Fruit fly (Drosophila melanogaster) whole organism, embryonic: Measurements from ENCODE around the gene Atx-1.

Experiments
- Ada2b ChIP-seq: fragments of 200-800 bp; sonication (Bioruptor generic); IDR thresholded peaks from 2 replicates; pipeline ENCODE4 v1.3.6; 2022; ENCODE audit warnings: missing biosample characterization, missing genetic modification characterization
- Antp ChIP-seq: fragments of 200-800 bp; sonication (Bioruptor generic); optimal IDR thresholded peaks from 3 replicates; lab custom pipeline; 2016; ENCODE audit warnings: missing biosample characterization, missing genetic modification characterization
- Asciz ChIP-seq: fragments of 200-800 bp; sonication (Bioruptor generic); optimal IDR thresholded peaks from 2 replicates; lab custom pipeline; 2017; ENCODE audit warnings: missing biosample characterization, mild to moderate bottlenecking, missing genetic modification characterization, missing genetic modification reagents
- CG10274 ChIP-seq: fragments of 200-800 bp; sonication (Bioruptor generic); optimal IDR thresholded peaks from 3 replicates; lab custom pipeline; 2017; ENCODE audit warnings: missing biosample characterization, mild to moderate bottlenecking, missing genetic modification characterization
- CG10321 ChIP-seq: fragments of 200-800 bp; sonication (Bioruptor generic); IDR thresholded peaks from 2 replicates; pipeline ENCODE4 v1.3.6; 2022; ENCODE audit warnings: missing biosample characterization, missing genetic modification characterization
- CG11093 ChIP-seq: fragments of 200-800 bp; sonication (Bioruptor generic); IDR thresholded peaks from 3 replicates; pipeline ENCODE4 v1.3.6; 2022; ENCODE audit warnings: missing biosample characterization, missing genetic modification characterization
- CG12942 ChIP-seq: fragments of 200-800 bp; sonication (Bioruptor generic); optimal IDR thresholded peaks from 3 replicates; lab custom pipeline; 2016; ENCODE audit warnings: missing biosample characterization, missing genetic modification characterization
- CG13123 ChIP-seq: fragments of 200-800 bp; sonication (Bioruptor generic); optimal IDR thresholded peaks from 2 replicates; lab custom pipeline; 2016; ENCODE audit warnings: missing biosample characterization, missing genetic modification characterization
- CG13296 ChIP-seq: fragments of 200-800 bp; sonication (Bioruptor generic); optimal IDR thresholded peaks from 3 replicates; lab custom pipeline; 2018; ENCODE audit warnings: missing biosample characterization, mild to moderate bottlenecking, missing genetic modification characterization
- CG13775 ChIP-seq: fragments of 200-800 bp; sonication (Bioruptor generic); optimal IDR thresholded peaks from 3 replicates; lab custom pipeline; 2017; ENCODE audit warnings: missing biosample characterization, mild to moderate bottlenecking, missing genetic modification characterization
- CG14014 ChIP-seq: fragments of 200-800 bp; sonication (Bioruptor generic); IDR thresholded peaks from 2 replicates; pipeline ENCODE4 v1.3.6; 2022; ENCODE audit warnings: missing biosample characterization, missing genetic modification characterization
- CG14050 ChIP-seq: fragments of 200-800 bp; sonication (Bioruptor generic); IDR thresholded peaks from 3 replicates; pipeline ENCODE4 v1.3.6; 2022; ENCODE audit warnings: missing biosample characterization, missing genetic modification characterization
- CG15073 ChIP-seq: fragments of 200-800 bp; sonication (Bioruptor generic); optimal IDR thresholded peaks from 2 replicates; lab custom pipeline; 2016; ENCODE audit warnings: missing biosample characterization, missing genetic modification characterization
- CG1602 ChIP-seq: fragments of 200-800 bp; sonication (Bioruptor generic); optimal IDR thresholded peaks from 3 replicates; lab custom pipeline; 2016; ENCODE audit warnings: missing biosample characterization, missing genetic modification characterization
- CG1603 ChIP-seq: fragments of 200-800 bp; sonication (Bioruptor generic); optimal IDR thresholded peaks from 2 replicates; lab custom pipeline; 2019; ENCODE audit warnings: missing biosample characterization, mild to moderate bottlenecking, missing genetic modification characterization, moderate library complexity
- CG2202 ChIP-seq: fragments of 200-800 bp; sonication (Bioruptor generic); optimal IDR thresholded peaks from 2 replicates; lab custom pipeline; 2018; ENCODE audit warnings: missing biosample characterization, mild to moderate bottlenecking, missing genetic modification characterization
- CG3407 ChIP-seq: fragments of 200-800 bp; sonication (Bioruptor generic); optimal IDR thresholded peaks from 2 replicates; lab custom pipeline; 2018; ENCODE audit warnings: missing biosample characterization, mild to moderate bottlenecking, missing genetic modification characterization
- CG5180 ChIP-seq: fragments of 200-800 bp; sonication (Bioruptor generic); optimal IDR thresholded peaks from 3 replicates; lab custom pipeline; 2017; ENCODE audit warnings: missing biosample characterization, missing genetic modification characterization, mild to moderate bottlenecking, moderate library complexity, missing genetic modification reagents
- CG6791 ChIP-seq: fragments of 200-800 bp; sonication (Bioruptor generic); IDR thresholded peaks from 3 replicates; pipeline ENCODE4 v1.3.6; 2022; ENCODE audit warnings: missing biosample characterization, missing genetic modification characterization; ENCODE audit not compliant: partially characterized antibody
- CG8089 ChIP-seq: fragments of 200-800 bp; sonication (Bioruptor generic); optimal IDR thresholded peaks from 3 replicates; lab custom pipeline; 2016; ENCODE audit warnings: missing biosample characterization, missing genetic modification characterization
- CG8281 ChIP-seq: fragments of 200-800 bp; sonication (Bioruptor generic); optimal IDR thresholded peaks from 2 replicates; lab custom pipeline; 2018; ENCODE audit warnings: missing biosample characterization, mild to moderate bottlenecking, missing genetic modification characterization, moderate library complexity
- CG8290 ChIP-seq, 3 experiments: fragments of 200-800 bp; sonication (Bioruptor generic); optimal IDR thresholded peaks; 2 replicates each; lab custom pipeline; 2016 to 2019; ENCODE audit warnings: missing biosample characterization in 3 of 3, missing genetic modification characterization in 3 of 3, mild to moderate bottlenecking in 2 of 3, moderate library complexity in 1 of 3
- CG8478 ChIP-seq: fragments of >200 bp; optimal IDR thresholded peaks from 2 replicates; lab custom pipeline; 2018
- CG9876 ChIP-seq: fragments of 200-800 bp; sonication (Bioruptor generic); optimal IDR thresholded peaks from 2 replicates; lab custom pipeline; 2016; ENCODE audit warnings: missing biosample characterization, missing genetic modification characterization
- Dip2 ChIP-seq: fragments of 200-800 bp; sonication (Bioruptor generic); IDR thresholded peaks from 2 replicates; pipeline ENCODE4 v1.3.6; 2022; ENCODE audit warnings: missing biosample characterization, missing genetic modification characterization
- Dref ChIP-seq: fragments of 200-800 bp; sonication (Bioruptor generic); IDR thresholded peaks from 2 replicates; pipeline ENCODE4 v1.3.6; 2022; ENCODE audit warnings: missing biosample characterization, missing genetic modification characterization
- Elba2 ChIP-seq: fragments of 200-800 bp; sonication (Bioruptor generic); optimal IDR thresholded peaks from 3 replicates; lab custom pipeline; 2016; ENCODE audit warnings: missing biosample characterization, missing genetic modification characterization
- H2.0 ChIP-seq: fragments of 200-800 bp; sonication (Bioruptor generic); IDR thresholded peaks from 2 replicates; pipeline ENCODE4 v1.3.6; 2022; ENCODE audit warnings: missing biosample characterization, missing genetic modification characterization
- Hmr ChIP-seq: fragments of 200-800 bp; sonication (Bioruptor generic); optimal IDR thresholded peaks from 3 replicates; lab custom pipeline; 2017; ENCODE audit warnings: mild to moderate bottlenecking, missing biosample characterization, missing genetic modification reagents, missing genetic modification characterization
- Hmx ChIP-seq: fragments of 200-800 bp; sonication (Bioruptor generic); optimal IDR thresholded peaks from 2 replicates; lab custom pipeline; 2016; ENCODE audit warnings: missing biosample characterization, missing genetic modification characterization
- Hr3 ChIP-seq: fragments of 200-800 bp; sonication (Bioruptor generic); optimal IDR thresholded peaks from 3 replicates; lab custom pipeline; 2016; ENCODE audit warnings: missing biosample characterization, missing genetic modification characterization
- Med ChIP-seq: fragments of 200-800 bp; sonication (Bioruptor generic); peaks from one replicate; lab custom pipeline; 2016; ENCODE audit warnings: missing biosample characterization, missing genetic modification characterization, mild to moderate bottlenecking, inconsistent platforms, moderate library complexity
- Neu2 ChIP-seq: fragments of 200-800 bp; sonication (Bioruptor generic); optimal IDR thresholded peaks from 3 replicates; lab custom pipeline; 2016; ENCODE audit warnings: missing biosample characterization, missing genetic modification characterization, borderline replicate concordance
- Nf-YC ChIP-seq: fragments of 200-800 bp; optimal IDR thresholded peaks from 3 replicates; lab custom pipeline; 2019; ENCODE audit warnings: missing biosample characterization, mild to moderate bottlenecking, missing genetic modification characterization, moderate library complexity
- Sry-δ ChIP-seq: fragments of 200-800 bp; sonication (Bioruptor generic); optimal IDR thresholded peaks from 2 replicates; lab custom pipeline; 2016; ENCODE audit warnings: missing biosample characterization, missing genetic modification characterization
- Xbp1 ChIP-seq: fragments of 200-800 bp; sonication (Bioruptor generic); optimal IDR thresholded peaks from 3 replicates; lab custom pipeline; 2016; ENCODE audit warnings: missing biosample characterization, mild to moderate bottlenecking, missing genetic modification characterization
- aop ChIP-seq: fragments of 200-800 bp; sonication (Bioruptor generic); IDR thresholded peaks from 2 replicates; pipeline ENCODE4 v1.3.6; 2022; ENCODE audit warnings: missing biosample characterization, missing genetic modification characterization
- bab2 ChIP-seq: fragments of 200-800 bp; sonication (Bioruptor generic); optimal IDR thresholded peaks from 2 replicates; lab custom pipeline; 2016; ENCODE audit warnings: missing biosample characterization, missing genetic modification characterization
- bbx ChIP-seq: fragments of 200-800 bp; sonication (Bioruptor generic); IDR thresholded peaks from 2 replicates; pipeline ENCODE4 v1.3.6; 2022; ENCODE audit warnings: missing biosample characterization, missing genetic modification characterization; ENCODE audit not compliant: partially characterized antibody
- br ChIP-seq: fragments of >200 bp; optimal IDR thresholded peaks from 2 replicates; lab custom pipeline; 2017
- fd3F ChIP-seq: fragments of 200-800 bp; sonication (Bioruptor generic); optimal IDR thresholded peaks from 2 replicates; lab custom pipeline; 2018; ENCODE audit warnings: missing biosample characterization, mild to moderate bottlenecking, missing genetic modification characterization, moderate library complexity
- fd96Cb ChIP-seq: fragments of 200-800 bp; sonication (Bioruptor generic); optimal IDR thresholded peaks from 2 replicates; lab custom pipeline; 2018; ENCODE audit warnings: missing biosample characterization, mild to moderate bottlenecking, missing genetic modification characterization, moderate library complexity
- klu ChIP-seq: fragments of 200-800 bp; sonication (Bioruptor generic); IDR thresholded peaks from 2 replicates; pipeline ENCODE4 v1.3.6; 2022; ENCODE audit warnings: missing biosample characterization, missing genetic modification characterization
- odd ChIP-seq: fragments of 200-800 bp; sonication (Bioruptor generic); optimal IDR thresholded peaks from 2 replicates; lab custom pipeline; 2017; ENCODE audit warnings: missing biosample characterization, mild to moderate bottlenecking, missing genetic modification characterization
- phol ChIP-seq: fragments of 200-800 bp; sonication (Bioruptor generic); optimal IDR thresholded peaks from 3 replicates; lab custom pipeline; 2018; ENCODE audit warnings: missing biosample characterization, mild to moderate bottlenecking, missing genetic modification characterization, moderate library complexity
- pum ChIP-seq: fragments of 200-800 bp; sonication (Bioruptor generic); optimal IDR thresholded peaks from 2 replicates; lab custom pipeline; 2016; ENCODE audit warnings: missing biosample characterization, missing genetic modification characterization
- schlank ChIP-seq: fragments of 200-800 bp; sonication (Bioruptor generic); optimal IDR thresholded peaks from 2 replicates; lab custom pipeline; 2018; ENCODE audit warnings: missing biosample characterization, mild to moderate bottlenecking, missing genetic modification characterization
- sens-2 ChIP-seq: fragments of 200-800 bp; sonication (Bioruptor generic); IDR thresholded peaks from 2 replicates; pipeline ENCODE4 v1.3.6; 2022; ENCODE audit warnings: missing biosample characterization, missing genetic modification characterization
- slbo ChIP-seq: fragments of 200-800 bp; sonication (Bioruptor generic); IDR thresholded peaks from 2 replicates; pipeline ENCODE4 v1.3.6; 2022; ENCODE audit warnings: missing biosample characterization, missing genetic modification characterization
- ssp ChIP-seq: fragments of 200-800 bp; sonication (Bioruptor generic); IDR thresholded peaks from 2 replicates; pipeline ENCODE4 v1.3.6; 2022; ENCODE audit warnings: missing biosample characterization, missing genetic modification characterization
- vnd ChIP-seq: fragments of 200-800 bp; sonication (Bioruptor generic); IDR thresholded peaks from 3 replicates; pipeline ENCODE4 v1.3.6; 2022; ENCODE audit warnings: missing biosample characterization, missing genetic modification characterization; ENCODE audit not compliant: partially characterized antibody

Atx-1 gene

dm6 chrX:6820703-6821102 lies 2.3 kb upstream of the Atx-1 start, which contains the start of the genes Nf-YC and xit (continued):
- TF ChIP-seq CG6791 (GFP tag; lab: Robert Waterston, UW) (0 out of 3 replicates have a peak, but pooled peaks have one; percentile 62), Dip2 (no peak), schlank (tag; lab: Kevin White, UChicago) (no peak), CG10321 (GFP tag; lab: Robert Waterston, UW) (no peak), CG5180 (GFP tag; lab: Kevin White, UChicago) (no peak), klu (GFP tag; lab: Robert Waterston, UW) (no peak), CG9876 (no peak), br (lab: Kevin White, UChicago) (no peak), Ada2b (GFP tag; lab: Robert Waterston, UW) (no peak), CG13775 (no peak), Xbp1 (GFP tag; lab: Kevin White, UChicago) (no peak), CG8290 (GFP tag; optimal IDR thresholded peaks at IDR 0.05; lab: Kevin White, UChicago) (no peak), CG8290 (tag; optimal IDR thresholded peaks at IDR 0.05; lab: Kevin White, UChicago) (no peak), CG1603 (tag; lab: Kevin White, UChicago) (no peak), Elba2 (peak; percentile 40), Asciz (GFP tag; lab: Kevin White, UChicago) (no peak), CG14014 (no peak), sens-2 (GFP tag; lab: Robert Waterston, UW) (no peak), CG8281 (tag; lab: Kevin White, UChicago) (no peak), odd (GFP tag; lab: Kevin White, UChicago) (no peak)

dm6 chrX:6824203-6824602 lies 1.2 kb downstream of the Atx-1 start, which contains the start of gene nonC:
Gene nonC, plus strand, starts transcription at chrX:6824496.
- TF ChIP-seq bab2 (GFP tag; lab: Kevin White, UChicago) (no peak), ssp (GFP tag; lab: Robert Waterston, UW) (peak; percentile 33; the same call in 1 of the 2 replicates), CG8478 (lab: Kevin White, UChicago) (no peak), Antp (GFP tag; lab: Kevin White, UChicago) (no peak), Hr3 (GFP tag; lab: Kevin White, UChicago) (no peak), CG10274 (GFP tag; lab: Kevin White, UChicago) (no peak), CG11093 (GFP tag; lab: Robert Waterston, UW) (no peak), CG13123 (GFP tag; lab: Kevin White, UChicago) (no peak), CG15073 (GFP tag; lab: Kevin White, UChicago) (no peak), aop (no peak), Neu2 (no peak), Sry-δ (GFP tag; lab: Kevin White, UChicago) (peak; percentile 81), Dref (GFP tag; lab: Robert Waterston, UW) (peak; percentile 67), CG8089 (GFP tag; lab: Kevin White, UChicago) (no peak), vnd (GFP tag; lab: Robert Waterston, UW) (peak; percentile 88), fd3F (GFP tag; lab: Kevin White, UChicago) (no peak), bbx (GFP tag; lab: Robert Waterston, UW) (peak; percentile 85), CG13296 (GFP tag; lab: Kevin White, UChicago) (no peak), CG13775 (no peak), CG1602 (no peak), Hmr (GFP tag; lab: Kevin White, UChicago) (no peak), Med (GFP tag; lab: Kevin White, UChicago) (no peak), Nf-YC (no peak), CG3407 (GFP tag; lab: Kevin White, UChicago) (no peak), CG1603 (tag; lab: Kevin White, UChicago) (no peak), Hmx (GFP tag; lab: Kevin White, UChicago) (no peak), CG2202 (no peak), CG12942 (GFP tag; lab: Kevin White, UChicago) (no peak), CG14050 (no peak), H2.0 (GFP tag; lab: Robert Waterston, UW) (no peak), pum (GFP tag; lab: Kevin White, UChicago) (no peak), fd96Cb (tag; lab: Kevin White, UChicago) (no peak), phol (tag; lab: Kevin White, UChicago) (peak; percentile 34), slbo (GFP tag; lab: Robert Waterston, UW) (no peak)
